Worm (Caenorhabditis elegans) whole organism, L2 larva: ENCODE results near the gene pals-22.

Experiments used
- ama-1 ChIP-seq: fragments of 150-350 bp; optimal IDR thresholded peaks from 2 replicates; lab custom pipeline; 2018; ENCODE audit warnings: inconsistent platforms
- nhr-11 ChIP-seq: fragments of 150-350 bp; optimal IDR thresholded peaks from 2 replicates; lab custom pipeline; 2014; ENCODE audit warnings: missing biosample characterization, missing genetic modification characterization
- nhr-25 ChIP-seq: fragments of 150-350 bp; sonication (generic microtip); optimal IDR thresholded peaks from 3 replicates; lab custom pipeline; 2014; ENCODE audit warnings: missing biosample characterization, missing genetic modification characterization
- unc-62 ChIP-seq: fragments of 150-350 bp; optimal IDR thresholded peaks from 2 replicates; lab custom pipeline; 2014; ENCODE audit warnings: missing biosample characterization, missing genetic modification reagents, missing genetic modification characterization

ce11 chrIII:147570-148076 lies 15.4 kb downstream of the pals-22 start, which contains the start of gene sqst-5:
- TF ChIP-seq nhr-11 (tag; lab: Kevin White, UChicago) = no peak
- TF ChIP-seq unc-62 = no peak
- no peak for TF ChIP-seq nhr-25
- TF ChIP-seq ama-1 (lab: Kevin White, UChicago) = no peak
